Fruit fly (Drosophila melanogaster) whole organism, pupa: ENCODE results near the gene wus.
A peak's percentile ranks its signal among the peaks of the same experiment; 100 is the strongest.

ENCODE experiments used
- CG10348 ChIP-seq: fragments of 200-800 bp; sonication (Bioruptor generic); IDR thresholded peaks from 2 replicates; pipeline ENCODE4 v1.3.6; 2022; ENCODE audit warnings: missing biosample characterization, missing genetic modification characterization
- CG12605 ChIP-seq: fragments of 200-800 bp; sonication (Bioruptor generic); IDR thresholded peaks from 2 replicates; pipeline ENCODE4 v1.3.6; 2022; ENCODE audit warnings: missing biosample characterization, missing genetic modification characterization
- CG13204 ChIP-seq: fragments of 200-800 bp; sonication (Bioruptor generic); optimal IDR thresholded peaks from 2 replicates; lab custom pipeline; 2018; ENCODE audit warnings: missing biosample characterization, mild to moderate bottlenecking, missing genetic modification characterization, moderate library complexity
- CG14655 ChIP-seq: fragments of 200-800 bp; sonication (Bioruptor generic); optimal IDR thresholded peaks from 3 replicates; lab custom pipeline; 2017; ENCODE audit warnings: mild to moderate bottlenecking, missing biosample characterization, missing genetic modification reagents, missing genetic modification characterization
- CG15710 ChIP-seq: fragments of 200-800 bp; sonication (Bioruptor generic); optimal IDR thresholded peaks from 2 replicates; lab custom pipeline; 2018; ENCODE audit warnings: missing biosample characterization, mild to moderate bottlenecking, missing genetic modification characterization, moderate library complexity
- CG17806 ChIP-seq: fragments of 200-800 bp; sonication (Bioruptor generic); optimal IDR thresholded peaks from 2 replicates; lab custom pipeline; 2018; ENCODE audit warnings: missing biosample characterization, mild to moderate bottlenecking, missing genetic modification characterization, moderate library complexity
- CG32121 ChIP-seq: fragments of 200-800 bp; sonication (Bioruptor generic); IDR thresholded peaks from 2 replicates; pipeline ENCODE4 v1.3.6; 2022; ENCODE audit warnings: missing biosample characterization, missing genetic modification characterization
- CG34367 ChIP-seq: fragments of 200-800 bp; sonication (Bioruptor generic); optimal IDR thresholded peaks from 2 replicates; lab custom pipeline; 2018; ENCODE audit warnings: missing biosample characterization, mild to moderate bottlenecking, missing genetic modification characterization
- CG4496 ChIP-seq: fragments of 200-800 bp; sonication (Bioruptor generic); IDR thresholded peaks from 3 replicates; pipeline ENCODE4 v1.3.6; 2022; ENCODE audit warnings: missing biosample characterization, missing genetic modification characterization
- CG8159 ChIP-seq: fragments of 200-800 bp; sonication (Bioruptor generic); optimal IDR thresholded peaks from 3 replicates; lab custom pipeline; 2018; ENCODE audit warnings: missing biosample characterization, mild to moderate bottlenecking, missing genetic modification characterization, moderate library complexity
- CG8301 ChIP-seq: fragments of 200-800 bp; sonication (Bioruptor generic); optimal IDR thresholded peaks from 2 replicates; lab custom pipeline; 2018; ENCODE audit warnings: missing biosample characterization, mild to moderate bottlenecking, missing genetic modification characterization
- CG9948 ChIP-seq: fragments of 200-800 bp; sonication (Bioruptor generic); optimal IDR thresholded peaks from 2 replicates; lab custom pipeline; 2018; ENCODE audit warnings: missing biosample characterization, mild to moderate bottlenecking, missing genetic modification characterization, moderate library complexity
- D1 ChIP-seq: fragments of 200-800 bp; sonication (Bioruptor generic); optimal IDR thresholded peaks from 2 replicates; lab custom pipeline; 2018; ENCODE audit warnings: missing biosample characterization, mild to moderate bottlenecking, missing genetic modification characterization, moderate library complexity
- EcR ChIP-seq: fragments of 200-800 bp; sonication (Bioruptor generic); optimal IDR thresholded peaks from 3 replicates; lab custom pipeline; 2019; ENCODE audit warnings: missing biosample characterization, missing genetic modification characterization, mild to moderate bottlenecking, moderate library complexity, missing genetic modification reagents
- Ets98B ChIP-seq: fragments of 200-800 bp; sonication (Bioruptor generic); IDR thresholded peaks from 2 replicates; pipeline ENCODE4 v1.3.6; 2022; ENCODE audit warnings: missing biosample characterization, missing genetic modification characterization
- Pif1A ChIP-seq: fragments of 200-800 bp; sonication (Bioruptor generic); optimal IDR thresholded peaks from 3 replicates; lab custom pipeline; 2016; ENCODE audit warnings: missing biosample characterization, missing genetic modification characterization
- Pif1B ChIP-seq: fragments of 200-800 bp; sonication (Bioruptor generic); optimal IDR thresholded peaks from 3 replicates; lab custom pipeline; 2016; ENCODE audit warnings: missing biosample characterization, missing genetic modification characterization
- Snoo ChIP-seq: fragments of 200-800 bp; sonication (Bioruptor generic); optimal IDR thresholded peaks from 3 replicates; lab custom pipeline; 2017; ENCODE audit warnings: missing biosample characterization, mild to moderate bottlenecking, missing genetic modification characterization, inconsistent platforms
- fd96Ca ChIP-seq: fragments of 200-800 bp; sonication (Bioruptor generic); IDR thresholded peaks from 3 replicates; pipeline ENCODE4 v1.3.6; 2022; ENCODE audit warnings: missing biosample characterization, missing genetic modification characterization
- gl ChIP-seq: fragments of 200-800 bp; sonication (Bioruptor generic); optimal IDR thresholded peaks from 2 replicates; lab custom pipeline; 2018; ENCODE audit warnings: missing biosample characterization, mild to moderate bottlenecking, missing genetic modification characterization
- rn ChIP-seq: fragments of 200-800 bp; sonication (Bioruptor generic); IDR thresholded peaks from 2 replicates; pipeline ENCODE4 v1.3.6; 2022; ENCODE audit warnings: missing biosample characterization, missing genetic modification characterization

Gene wus

dm6 chrX:16948371-16948770 lies 7.7 kb upstream of the wus start, which contains the start of gene CG13000:
TSS of gene CG13000 (minus strand) at chrX:16948471.
- TF ChIP-seq Pif1B (GFP tag; lab: Kevin White, UChicago) (no peak), CG14655 (GFP tag; lab: Kevin White, UChicago) (no peak), CG32121 (GFP tag; lab: Robert Waterston, UW) (no peak), EcR (GFP tag; lab: Kevin White, UChicago) (no peak), CG8301 (tag; lab: Kevin White, UChicago) (no peak), CG8159 (tag; lab: Kevin White, UChicago) (no peak), CG4496 (GFP tag; lab: Robert Waterston, UW) (no peak), D1 (tag; lab: Kevin White, UChicago) (no peak), Snoo (tag; lab: Kevin White, UChicago) (no peak), CG13204 (GFP tag; lab: Kevin White, UChicago) (no peak), CG34367 (tag; lab: Kevin White, UChicago) (no peak), gl (tag; lab: Kevin White, UChicago) (no peak), CG17806 (tag; lab: Kevin White, UChicago) (no peak), rn (GFP tag; lab: Robert Waterston, UW) (no peak), Ets98B (GFP tag; lab: Robert Waterston, UW) (no peak), CG10348 (GFP tag; lab: Robert Waterston, UW) (no peak), Pif1A (GFP tag; lab: Kevin White, UChicago) (no peak)

dm6 chrX:16946604-16947003 lies 5.9 kb upstream of the wus start:
- TF ChIP-seq CG8159 (tag; lab: Kevin White, UChicago) = peak; percentile 22
- no peak for TF ChIP-seq Pif1A (GFP tag; lab: Kevin White, UChicago)
- TF ChIP-seq, all 21 proteins: peak for 1

- TF ChIP-seq CG12605 (GFP tag; lab: Robert Waterston, UW) (peak; percentile 70), rn (GFP tag; lab: Robert Waterston, UW) (peak; percentile 65), CG10348 (GFP tag; lab: Robert Waterston, UW) (peak; percentile 32; the same call in 1 of the 2 replicates), Ets98B (GFP tag; lab: Robert Waterston, UW) (peak; percentile 81), CG15710 (tag; lab: Kevin White, UChicago) (peak; percentile 86), D1 (tag; lab: Kevin White, UChicago) (peak; percentile 1), Snoo (tag; lab: Kevin White, UChicago) (peak; percentile 69), CG17806 (tag; lab: Kevin White, UChicago) (peak; percentile 86), fd96Ca (peak; percentile 69; the same call in 2 of the 3 replicates), CG34367 (tag; lab: Kevin White, UChicago) (peak; percentile 84), CG8159 (tag; lab: Kevin White, UChicago) (peak; percentile 87), CG8301 (tag; lab: Kevin White, UChicago) (peak; percentile 83), CG14655 (GFP tag; lab: Kevin White, UChicago) (peak; percentile 87), Pif1B (GFP tag; lab: Kevin White, UChicago) (peak; percentile 76), CG13204 (GFP tag; lab: Kevin White, UChicago) (no peak), CG32121 (GFP tag; lab: Robert Waterston, UW) (peak; percentile 66), Pif1A (GFP tag; lab: Kevin White, UChicago) (peak; percentile 78), CG4496 (GFP tag; lab: Robert Waterston, UW) (peak; percentile 88), CG9948 (tag; lab: Kevin White, UChicago) (peak; percentile 77), EcR (GFP tag; lab: Kevin White, UChicago) (peak; percentile 91), gl (tag; lab: Kevin White, UChicago) (peak; percentile 67)
These were observed 4.7 kb upstream of the wus start for dm6 chrX:16945414-16945813.

dm6 chrX:16944049-16944532 lies 3.4 kb upstream of the wus start:
- no peak for TF ChIP-seq D1 (tag; lab: Kevin White, UChicago)
- TF ChIP-seq CG32121 (GFP tag; lab: Robert Waterston, UW) = 0 out of 2 replicates have a peak, but pooled peaks have one; percentile 25
- TF ChIP-seq Pif1B (GFP tag; lab: Kevin White, UChicago) = no peak
- TF ChIP-seq Snoo (tag; lab: Kevin White, UChicago) = no peak
- peak; percentile 50; the same call in 1 of the 3 replicates for TF ChIP-seq CG4496 (GFP tag; lab: Robert Waterston, UW)
- no peak for TF ChIP-seq CG17806 (tag; lab: Kevin White, UChicago)
- TF ChIP-seq CG15710 (tag; lab: Kevin White, UChicago) = no peak
- TF ChIP-seq CG34367 (tag; lab: Kevin White, UChicago) = no peak
- no peak for TF ChIP-seq rn (GFP tag; lab: Robert Waterston, UW)
- TF ChIP-seq gl (tag; lab: Kevin White, UChicago) = no peak
- no peak for TF ChIP-seq Ets98B (GFP tag; lab: Robert Waterston, UW)
- TF ChIP-seq CG14655 (GFP tag; lab: Kevin White, UChicago) = no peak
- no peak for TF ChIP-seq CG10348 (GFP tag; lab: Robert Waterston, UW)
- TF ChIP-seq CG9948 (tag; lab: Kevin White, UChicago) = peak; percentile 2

dm6 chrX:16943515-16943850 lies 2.8 kb upstream of the wus start:
- TF ChIP-seq Pif1B (GFP tag; lab: Kevin White, UChicago) = no peak
- TF ChIP-seq CG4496 (GFP tag; lab: Robert Waterston, UW) = no peak
- no peak for TF ChIP-seq D1 (tag; lab: Kevin White, UChicago)
- no peak for TF ChIP-seq CG34367 (tag; lab: Kevin White, UChicago)
- TF ChIP-seq CG8159 (tag; lab: Kevin White, UChicago) = no peak
- TF ChIP-seq CG14655 (GFP tag; lab: Kevin White, UChicago) = peak; percentile 23
- TF ChIP-seq Snoo (tag; lab: Kevin White, UChicago) = no peak
- TF ChIP-seq CG10348 (GFP tag; lab: Robert Waterston, UW) = no peak
- no peak for TF ChIP-seq CG32121 (GFP tag; lab: Robert Waterston, UW)
- no peak for TF ChIP-seq CG12605 (GFP tag; lab: Robert Waterston, UW)
- TF ChIP-seq Pif1A (GFP tag; lab: Kevin White, UChicago) = no peak
- TF ChIP-seq EcR (GFP tag; lab: Kevin White, UChicago) = peak; percentile 50
- TF ChIP-seq CG17806 (tag; lab: Kevin White, UChicago) = no peak
- TF ChIP-seq gl (tag; lab: Kevin White, UChicago) = no peak
- no peak for TF ChIP-seq Ets98B (GFP tag; lab: Robert Waterston, UW)
